Worm (Caenorhabditis elegans) whole organism, young adult: ENCODE data around the gene srh-44.
A peak's percentile ranks its signal among the peaks of the same experiment; 100 is the strongest.

Experiments used
- B0019.2 ChIP-seq: fragments of 200-800 bp; sonication (Bioruptor generic); conservative IDR thresholded peaks from 2 replicates; pipeline ENCODE4 v1.3.6; 2022; ENCODE audit warnings: missing genetic modification reagents, missing genetic modification characterization, missing compliant biosample characterization
- B0035.1 ChIP-seq: sonication (generic microtip); optimal IDR thresholded peaks from 2 replicates; lab custom pipeline; 2016; ENCODE audit warnings: missing genetic modification characterization, mild to moderate bottlenecking, missing compliant biosample characterization, missing genotype, missing genetic modification reagents
- C06A6.2 ChIP-seq: fragments of 200-800 bp; sonication (Bioruptor generic); conservative IDR thresholded peaks from 2 replicates; pipeline ENCODE4 v1.3.6; 2022; ENCODE audit warnings: missing genetic modification characterization, missing compliant biosample characterization
- F22D6.2 ChIP-seq: sonication (generic microtip); optimal IDR thresholded peaks from 2 replicates; lab custom pipeline; 2016; ENCODE audit warnings: mild to moderate bottlenecking, missing genetic modification characterization, missing compliant biosample characterization
- F23B12.7 ChIP-seq: sonication (generic microtip); optimal IDR thresholded peaks from 2 replicates; lab custom pipeline; 2017; ENCODE audit warnings: missing genetic modification characterization, mild to moderate bottlenecking, missing compliant biosample characterization, antibody characterized with exemption, moderate library complexity; ENCODE audit not compliant: insufficient read depth
- F55B11.4 ChIP-seq: sonication (generic microtip); optimal IDR thresholded peaks from 2 replicates; lab custom pipeline; 2016; ENCODE audit warnings: missing compliant biosample characterization, missing genetic modification characterization, borderline replicate concordance; ENCODE audit not compliant: insufficient read depth
- F57C9.4 ChIP-seq: sonication (generic microtip); optimal IDR thresholded peaks from 2 replicates; lab custom pipeline; 2017; ENCODE audit warnings: mild to moderate bottlenecking, missing genetic modification characterization, missing compliant biosample characterization
- K11D2.4 ChIP-seq: fragments of 200-800 bp; sonication (Bioruptor generic); IDR thresholded peaks from 2 replicates; pipeline ENCODE4 v1.3.6; 2022; ENCODE audit warnings: missing genetic modification reagents, missing genetic modification characterization, missing compliant biosample characterization
- K12H6.12 ChIP-seq: fragments of 200-800 bp; sonication (Bioruptor generic); optimal IDR thresholded peaks from 2 replicates; lab custom pipeline; 2018; ENCODE audit warnings: mild to moderate bottlenecking, missing genetic modification characterization, missing compliant biosample characterization
- T07F8.4 ChIP-seq: sonication (generic microtip); optimal IDR thresholded peaks from 2 replicates; lab custom pipeline; 2016; ENCODE audit warnings: mild to moderate bottlenecking, missing genetic modification characterization, moderate library complexity, missing compliant biosample characterization
- Y53F4B.3 ChIP-seq: fragments of 200-800 bp; sonication (Bioruptor generic); IDR thresholded peaks from 2 replicates; pipeline ENCODE4 v1.3.6; 2022; ENCODE audit warnings: missing genetic modification reagents, missing genetic modification characterization, missing compliant biosample characterization
- Y56A3A.18 ChIP-seq: fragments of 200-800 bp; sonication (Bioruptor generic); IDR thresholded peaks from 2 replicates; pipeline ENCODE4 v1.3.6; 2022; ENCODE audit warnings: missing genetic modification reagents, missing genetic modification characterization, missing compliant biosample characterization
- Y67H2A.10 ChIP-seq: fragments of 200-800 bp; sonication (Bioruptor generic); conservative IDR thresholded peaks from 2 replicates; pipeline ENCODE4 v1.3.6; 2022; ENCODE audit warnings: missing genetic modification reagents, missing genetic modification characterization, missing compliant biosample characterization
- ZK185.1 ChIP-seq: sonication (generic microtip); optimal IDR thresholded peaks from 2 replicates; lab custom pipeline; 2016; ENCODE audit warnings: mild to moderate bottlenecking, missing genetic modification characterization, missing compliant biosample characterization; ENCODE audit not compliant: poor library complexity, severe bottlenecking
- ama-1 ChIP-seq, 3 experiments: fragments of 150-350 bp in 1 of 3; sonication (generic microtip) in 2 of 3; optimal IDR thresholded peaks; 2 replicates each; lab custom pipeline; 2014 to 2018; ENCODE audit warnings: missing biosample characterization in 2 of 3, missing genetic modification characterization in 2 of 3, missing genetic modification reagents in 2 of 3
- aptf-3 ChIP-seq: fragments of 200-800 bp; sonication (Bioruptor generic); IDR thresholded peaks from 2 replicates; pipeline ENCODE4 v1.3.6; 2022; ENCODE audit warnings: missing genetic modification characterization, missing compliant biosample characterization
- atf-7 ChIP-seq: sonication (generic microtip); optimal IDR thresholded peaks from 2 replicates; lab custom pipeline; 2017; ENCODE audit warnings: mild to moderate bottlenecking, missing genetic modification characterization, missing compliant biosample characterization
- bed-1 ChIP-seq: fragments of 200-800 bp; sonication (Bioruptor generic); IDR thresholded peaks from 2 replicates; pipeline ENCODE4 v1.3.6; 2022; ENCODE audit warnings: missing genetic modification reagents, missing genetic modification characterization, missing compliant biosample characterization
- ceh-27 ChIP-seq: fragments of 200-800 bp; sonication (Bioruptor generic); optimal IDR thresholded peaks from 2 replicates; lab custom pipeline; 2018; ENCODE audit warnings: mild to moderate bottlenecking, missing genetic modification characterization, moderate library complexity, missing compliant biosample characterization
- ceh-58 ChIP-seq: fragments of 200-800 bp; sonication (Bioruptor generic); IDR thresholded peaks from 2 replicates; pipeline ENCODE4 v1.3.6; 2022; ENCODE audit warnings: missing genetic modification characterization, missing compliant biosample characterization
- dox-1 ChIP-seq: fragments of 200-800 bp; sonication (Bioruptor generic); IDR thresholded peaks from 2 replicates; pipeline ENCODE4 v1.3.6; 2022; ENCODE audit warnings: missing genetic modification reagents, missing genetic modification characterization, missing compliant biosample characterization
- dpl-1 ChIP-seq: fragments of 150-350 bp; optimal IDR thresholded peaks from 2 replicates; lab custom pipeline; 2014; ENCODE audit warnings: missing biosample characterization, missing genetic modification reagents, missing genetic modification characterization
- efl-1 ChIP-seq: fragments of 150-350 bp; optimal IDR thresholded peaks from 2 replicates; lab custom pipeline; 2014; ENCODE audit warnings: missing biosample characterization, missing genetic modification reagents, missing genetic modification characterization
- egl-18 ChIP-seq: fragments of 200-800 bp; sonication (Bioruptor generic); IDR thresholded peaks from 2 replicates; pipeline ENCODE4 v1.3.6; 2022; ENCODE audit warnings: missing genetic modification reagents, missing genetic modification characterization, missing compliant biosample characterization
- egl-44 ChIP-seq: fragments of 200-800 bp; sonication (Bioruptor generic); IDR thresholded peaks from 2 replicates; pipeline ENCODE4 v1.3.6; 2022; ENCODE audit warnings: missing genetic modification reagents, missing genetic modification characterization, missing compliant biosample characterization
- egrh-3 ChIP-seq: fragments of 200-800 bp; sonication (Bioruptor generic); IDR thresholded peaks from 2 replicates; pipeline ENCODE4 v1.3.6; 2022; ENCODE audit warnings: missing genetic modification reagents, missing genetic modification characterization, missing compliant biosample characterization
- gei-17 ChIP-seq: fragments of 200-800 bp; sonication (Bioruptor generic); optimal IDR thresholded peaks from 2 replicates; lab custom pipeline; 2018; ENCODE audit warnings: mild to moderate bottlenecking, missing genetic modification characterization, missing compliant biosample characterization
- hlh-26 ChIP-seq: fragments of 200-800 bp; sonication (Bioruptor generic); conservative IDR thresholded peaks from 2 replicates; pipeline ENCODE4 v1.3.6; 2022; ENCODE audit warnings: missing genetic modification reagents, missing genetic modification characterization, missing compliant biosample characterization
- hmg-20 ChIP-seq: fragments of 200-800 bp; sonication (Bioruptor generic); IDR thresholded peaks from 2 replicates; pipeline ENCODE4 v1.3.6; 2022; ENCODE audit warnings: missing genetic modification reagents, missing genetic modification characterization, missing compliant biosample characterization
- let-607 ChIP-seq, 2 experiments: fragments of 200-800 bp in 1 of 2; sonication (Bioruptor generic) in 1 of 2; sonication (generic microtip) in 1 of 2; optimal IDR thresholded peaks; 2 replicates each; lab custom pipeline; 2016 to 2018; ENCODE audit warnings: mild to moderate bottlenecking in 2 of 2, missing compliant biosample characterization in 2 of 2, missing genetic modification characterization in 2 of 2, moderate library complexity in 2 of 2, missing genotype in 1 of 2
- mcd-1 ChIP-seq: fragments of 200-800 bp; sonication (Bioruptor generic); IDR thresholded peaks from 2 replicates; pipeline ENCODE4 v1.3.6; 2022; ENCODE audit warnings: missing genetic modification reagents, missing genetic modification characterization, missing compliant biosample characterization
- mel-28 ChIP-seq: sonication (generic microtip); optimal IDR thresholded peaks from 2 replicates; lab custom pipeline; 2016; ENCODE audit warnings: borderline replicate concordance, mild to moderate bottlenecking, missing genetic modification characterization, missing compliant biosample characterization
- mxl-1 ChIP-seq: sonication (generic microtip); optimal IDR thresholded peaks from 2 replicates; lab custom pipeline; 2016; ENCODE audit warnings: missing genetic modification characterization, missing compliant biosample characterization
- nfya-1 ChIP-seq: sonication (generic microtip); optimal IDR thresholded peaks from 2 replicates; lab custom pipeline; 2017; ENCODE audit warnings: antibody characterized with exemption, missing compliant biosample characterization, missing genetic modification characterization, borderline replicate concordance; ENCODE audit not compliant: insufficient read depth
- nhr-120 ChIP-seq: fragments of 200-800 bp; sonication (Bioruptor generic); IDR thresholded peaks from 2 replicates; pipeline ENCODE4 v1.3.6; 2022; ENCODE audit warnings: missing genetic modification characterization, missing compliant biosample characterization
- pbrm-1 ChIP-seq: fragments of 200-800 bp; sonication (Bioruptor generic); IDR thresholded peaks from 2 replicates; pipeline ENCODE4 v1.3.6; 2022; ENCODE audit warnings: missing genetic modification reagents, missing genetic modification characterization, missing compliant biosample characterization
- pha-4 ChIP-seq: fragments of 150-350 bp; sonication (generic microtip); optimal IDR thresholded peaks from 2 replicates; lab custom pipeline; 2014; ENCODE audit warnings: missing biosample characterization, missing genetic modification reagents, missing genetic modification characterization
- sdz-38 ChIP-seq: sonication (generic microtip); optimal IDR thresholded peaks from 2 replicates; lab custom pipeline; 2016; ENCODE audit warnings: missing genotype, missing genetic modification characterization, missing compliant biosample characterization
- snpc-1.1 ChIP-seq: sonication (generic microtip); optimal IDR thresholded peaks from 2 replicates; lab custom pipeline; 2017; ENCODE audit warnings: missing genetic modification characterization, mild to moderate bottlenecking, missing compliant biosample characterization, antibody characterized with exemption, moderate library complexity, missing genotype, missing genetic modification reagents; ENCODE audit not compliant: insufficient read depth
- snpc-1.3 ChIP-seq: sonication (generic microtip); optimal IDR thresholded peaks from 2 replicates; lab custom pipeline; 2017; ENCODE audit warnings: missing genetic modification characterization, mild to moderate bottlenecking, missing compliant biosample characterization, antibody characterized with exemption, moderate library complexity, missing genotype, missing genetic modification reagents; ENCODE audit not compliant: insufficient read depth
- sptf-2 ChIP-seq: fragments of 200-800 bp; sonication (Bioruptor generic); optimal IDR thresholded peaks from 2 replicates; lab custom pipeline; 2018; ENCODE audit warnings: mild to moderate bottlenecking, missing genetic modification characterization, missing compliant biosample characterization
- tbx-9 ChIP-seq: sonication (generic microtip); optimal IDR thresholded peaks from 2 replicates; lab custom pipeline; 2016; ENCODE audit warnings: borderline replicate concordance, missing genetic modification characterization, inconsistent platforms, missing compliant biosample characterization
- unc-130 ChIP-seq: sonication (generic microtip); optimal IDR thresholded peaks from 2 replicates; lab custom pipeline; 2016; ENCODE audit warnings: missing genetic modification reagents, missing genetic modification characterization, missing compliant biosample characterization
- unc-62 ChIP-seq: fragments of 150-350 bp; optimal IDR thresholded peaks from 2 replicates; lab custom pipeline; 2014; ENCODE audit warnings: missing biosample characterization, missing genetic modification reagents, missing genetic modification characterization
- zfh-2 ChIP-seq: fragments of 200-800 bp; sonication (Bioruptor generic); conservative IDR thresholded peaks from 2 replicates; pipeline ENCODE4 v1.3.6; 2022; ENCODE audit warnings: missing genetic modification reagents, missing genetic modification characterization, missing compliant biosample characterization
- ztf-22 ChIP-seq: fragments of 200-800 bp; sonication (Bioruptor generic); optimal IDR thresholded peaks from 2 replicates; lab custom pipeline; 2018; ENCODE audit warnings: mild to moderate bottlenecking, missing genetic modification characterization, moderate library complexity, missing compliant biosample characterization

The srh-44 gene

DNA sequence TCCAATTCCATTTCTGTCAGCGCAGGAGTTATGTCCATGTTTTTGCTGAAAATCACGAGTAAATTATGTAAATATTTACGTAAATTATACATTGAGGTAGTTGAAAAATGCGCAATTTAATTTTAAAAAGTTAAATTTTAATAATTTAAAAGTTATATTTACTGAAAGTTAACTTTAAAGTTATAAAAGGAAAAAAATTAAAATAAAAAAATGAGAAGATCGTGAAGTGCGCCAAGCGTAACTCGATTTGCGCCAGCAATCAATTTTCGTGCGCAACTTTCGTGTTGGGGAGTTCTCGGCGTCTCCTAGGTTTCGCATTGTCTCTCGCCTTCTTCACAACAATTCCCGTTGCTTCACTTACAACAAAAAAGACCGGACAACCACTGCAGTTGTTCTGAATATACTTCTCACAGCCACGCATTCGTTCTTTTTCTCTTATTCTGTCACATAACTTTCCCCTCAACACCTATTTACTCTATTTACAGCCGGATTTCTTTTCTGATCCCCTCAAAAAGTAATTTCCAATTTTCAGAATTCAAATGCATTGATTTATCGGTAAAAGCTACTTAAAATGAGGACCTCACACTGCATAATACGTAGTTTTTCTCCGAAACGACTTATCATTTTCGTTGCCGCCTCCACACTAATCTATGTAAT lies 41.2 kb upstream of the srh-44 start, which contains the start of the genes metl-1 and W02B12.11 (continued):
- TF ChIP-seq ceh-58 (GFP tag; lab: Robert Waterston, UW): no peak
- TF ChIP-seq ZK185.1: peak; percentile 69
- no peak for TF ChIP-seq ama-1 (optimal IDR thresholded peaks at IDR 0.05; lab: Kevin White, UChicago)
- TF ChIP-seq ama-1 (GFP tag; optimal IDR thresholded peaks at IDR 0.05; lab: Kevin White, UChicago): no peak
- peak; percentile 89 for TF ChIP-seq dox-1 (GFP tag; lab: Robert Waterston, UW)
- TF ChIP-seq atf-7 (tag; lab: Kevin White, UChicago): peak; percentile 53
- TF ChIP-seq F55B11.4 (tag; lab: Kevin White, UChicago): no peak
- TF ChIP-seq Y53F4B.3 (GFP tag; lab: Robert Waterston, UW): no peak
- TF ChIP-seq egl-18: 0 out of 2 replicates have a peak, but pooled peaks have one; percentile 38
- TF ChIP-seq efl-1 (GFP tag; lab: Kevin White, UChicago): no peak
- TF ChIP-seq bed-1 (GFP tag; lab: Robert Waterston, UW): no peak
- peak; percentile 39 for TF ChIP-seq snpc-1.1 (tag; lab: Kevin White, UChicago)
- no peak for TF ChIP-seq Y67H2A.10 (GFP tag; lab: Robert Waterston, UW)
- TF ChIP-seq sptf-2 (GFP tag; lab: Kevin White, UChicago): no peak
- peak; percentile 69 for TF ChIP-seq C06A6.2
- TF ChIP-seq K11D2.4 (GFP tag; lab: Robert Waterston, UW): peak; percentile 83
- TF ChIP-seq hmg-20: peak; percentile 80
- peak; percentile 90 for TF ChIP-seq pbrm-1 (GFP tag; lab: Robert Waterston, UW)
- TF ChIP-seq unc-62 (GFP tag; lab: Kevin White, UChicago): no peak
- TF ChIP-seq dpl-1 (GFP tag; lab: Kevin White, UChicago): peak; percentile 29
- TF ChIP-seq egl-44 (GFP tag; lab: Robert Waterston, UW): no peak
- TF ChIP-seq mxl-1 (tag; lab: Kevin White, UChicago): no peak
- peak; percentile 43 for TF ChIP-seq F22D6.2 (tag; lab: Kevin White, UChicago)
- TF ChIP-seq gei-17: peak; percentile 64
- peak; percentile 23 for TF ChIP-seq K12H6.12 (tag; lab: Kevin White, UChicago)
- TF ChIP-seq pha-4 (tag; lab: Kevin White, UChicago): no peak
- TF ChIP-seq ceh-27 (GFP tag; lab: Kevin White, UChicago): peak; percentile 43
- TF ChIP-seq B0035.1: peak; percentile 9
- TF ChIP-seq zfh-2 (GFP tag; lab: Robert Waterston, UW): peak; percentile 69; the same call in 1 of the 2 replicates
- TF ChIP-seq aptf-3 (GFP tag; lab: Robert Waterston, UW): no peak
- TF ChIP-seq mel-28 (tag; lab: Kevin White, UChicago): no peak
- TF ChIP-seq egrh-3 (GFP tag; lab: Robert Waterston, UW): no peak

DNA sequence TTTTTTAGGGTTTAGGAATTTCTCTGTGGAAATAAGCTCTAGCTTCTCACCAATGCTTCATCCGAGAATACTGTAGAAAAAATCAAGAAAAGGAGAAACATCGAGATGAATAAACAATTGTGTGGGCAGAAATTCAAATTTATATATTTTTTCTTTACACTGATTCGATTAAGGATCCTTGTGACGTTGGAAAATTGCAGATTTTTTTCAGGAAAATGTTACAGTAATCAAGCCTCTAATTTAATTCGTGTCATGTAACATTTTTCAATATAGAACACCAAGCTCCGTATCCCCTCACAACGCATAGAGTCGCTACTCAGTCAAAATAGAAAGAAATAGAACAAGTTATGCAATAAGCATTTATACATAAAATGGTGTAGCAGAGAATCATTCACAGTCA lies 38.5 kb upstream of the srh-44 start, which contains the start of gene W02B12.16:
TSS of gene W02B12.16 (minus strand) at position 101 of the 400 bp plus-strand sequence.
- TF ChIP-seq let-607 (tag; optimal IDR thresholded peaks at IDR 0.05; lab: Kevin White, UChicago) (no peak), egl-18 (no peak), nhr-120 (no peak), mxl-1 (tag; lab: Kevin White, UChicago) (no peak), B0019.2 (GFP tag; lab: Robert Waterston, UW) (no peak), F23B12.7 (tag; lab: Kevin White, UChicago) (no peak), hmg-20 (no peak), sdz-38 (tag; lab: Kevin White, UChicago) (no peak), snpc-1.3 (tag; lab: Kevin White, UChicago) (no peak), F57C9.4 (tag; lab: Kevin White, UChicago) (no peak), B0035.1 (no peak), nfya-1 (tag; lab: Kevin White, UChicago) (no peak), unc-130 (no peak), T07F8.4 (tag; lab: Kevin White, UChicago) (no peak), mcd-1 (no peak), ztf-22 (GFP tag; lab: Kevin White, UChicago) (no peak), hlh-26 (GFP tag; lab: Robert Waterston, UW) (no peak), Y56A3A.18 (GFP tag; lab: Robert Waterston, UW) (no peak), tbx-9 (tag; lab: Kevin White, UChicago) (no peak)
- TF ChIP-seq, all 124 proteins: peak for 0
